Worm (Caenorhabditis elegans) whole organism, L1 larva: ENCODE results near the gene clec-70.

ENCODE experiments used
- C04F5.9 ChIP-seq: sonication (generic microtip); optimal IDR thresholded peaks from 2 replicates; lab custom pipeline; 2016; ENCODE audit warnings: missing genetic modification characterization, missing compliant biosample characterization
- C16A3.4 ChIP-seq: fragments of 150-350 bp; optimal IDR thresholded peaks from 2 replicates; lab custom pipeline; 2014; ENCODE audit warnings: missing biosample characterization, missing genetic modification characterization
- F16B12.6 ChIP-seq: fragments of 150-350 bp; optimal IDR thresholded peaks from 2 replicates; lab custom pipeline; 2014; ENCODE audit warnings: missing biosample characterization, missing genetic modification characterization
- Y116A8C.19 ChIP-seq: sonication (generic microtip); optimal IDR thresholded peaks from 2 replicates; lab custom pipeline; 2016; ENCODE audit warnings: missing compliant biosample characterization, missing genetic modification characterization, borderline replicate concordance
- aha-1 ChIP-seq: fragments of 150-350 bp; optimal IDR thresholded peaks from 2 replicates; lab custom pipeline; 2014; ENCODE audit warnings: missing biosample characterization, missing genetic modification characterization
- alr-1 ChIP-seq: fragments of 200-800 bp; sonication (Bioruptor generic); optimal IDR thresholded peaks from 2 replicates; lab custom pipeline; 2018; ENCODE audit warnings: borderline replicate concordance, mild to moderate bottlenecking, missing genetic modification characterization, missing compliant biosample characterization
- ama-1 ChIP-seq: fragments of 150-350 bp; optimal IDR thresholded peaks from 2 replicates; lab custom pipeline; 2014
- dsc-1 ChIP-seq: sonication (generic microtip); optimal IDR thresholded peaks from 2 replicates; lab custom pipeline; 2016; ENCODE audit warnings: mild to moderate bottlenecking, missing genetic modification characterization, missing compliant biosample characterization
- efl-1 ChIP-seq, 4 experiments: fragments of 150-350 bp; optimal IDR thresholded peaks in 3 of 4; peaks in 1 of 4; 1 replicate in 1 of 4; 2 replicates in 3 of 4; lab custom pipeline; 2014; ENCODE audit warnings: missing biosample characterization in 2 of 4, missing genetic modification characterization in 2 of 4, missing genetic modification reagents in 2 of 4
- efl-3 ChIP-seq: fragments of 200-800 bp; sonication (Bioruptor generic); optimal IDR thresholded peaks from 2 replicates; lab custom pipeline; 2018; ENCODE audit warnings: mild to moderate bottlenecking, missing genetic modification characterization, missing compliant biosample characterization
- egl-27 ChIP-seq, 2 experiments: fragments of 150-350 bp in 1 of 2; sonication (generic microtip); optimal IDR thresholded peaks; 3 replicates each; lab custom pipeline; 2017 to 2018; ENCODE audit warnings: missing biosample characterization in 2 of 2, missing genetic modification characterization in 2 of 2, missing genetic modification reagents in 2 of 2
- fkh-4 ChIP-seq: sonication (generic microtip); optimal IDR thresholded peaks from 2 replicates; lab custom pipeline; 2016; ENCODE audit warnings: missing compliant biosample characterization, missing genetic modification characterization, borderline replicate concordance
- fos-1 ChIP-seq: fragments of 150-350 bp; optimal IDR thresholded peaks from 2 replicates; lab custom pipeline; 2014; ENCODE audit warnings: missing biosample characterization, missing genetic modification characterization
- grh-1 ChIP-seq: fragments of 200-800 bp; sonication (Bioruptor generic); IDR thresholded peaks from 2 replicates; pipeline ENCODE4 v1.3.6; 2022; ENCODE audit warnings: missing genetic modification reagents, missing genetic modification characterization, missing compliant biosample characterization
- hpl-2 ChIP-seq: fragments of 150-350 bp; optimal IDR thresholded peaks from 2 replicates; lab custom pipeline; 2014; ENCODE audit warnings: missing biosample characterization, missing genetic modification reagents, missing genetic modification characterization
- lin-14 ChIP-seq: fragments of 200-800 bp; sonication (Bioruptor generic); optimal IDR thresholded peaks from 2 replicates; lab custom pipeline; 2018; ENCODE audit warnings: mild to moderate bottlenecking, missing genetic modification characterization, moderate library complexity, missing compliant biosample characterization
- lin-15B ChIP-seq: fragments of 150-350 bp; sonication (generic microtip); optimal IDR thresholded peaks from 3 replicates; lab custom pipeline; 2014; ENCODE audit warnings: missing biosample characterization, missing genetic modification characterization
- lin-39 ChIP-seq: fragments of 150-350 bp; optimal IDR thresholded peaks from 2 replicates; lab custom pipeline; 2014; ENCODE audit warnings: missing biosample characterization, missing genetic modification reagents, missing genetic modification characterization
- mdl-1 ChIP-seq, 2 experiments: fragments of 150-350 bp; optimal IDR thresholded peaks; 2 replicates each; lab custom pipeline; 2014 to 2017; ENCODE audit warnings: missing biosample characterization in 2 of 2, missing genetic modification characterization in 2 of 2, inconsistent platforms in 1 of 2
- nhr-19 ChIP-seq: fragments of 200-800 bp; sonication (Bioruptor generic); conservative IDR thresholded peaks from 2 replicates; pipeline ENCODE4 v1.3.6; 2022; ENCODE audit warnings: missing genetic modification characterization, missing compliant biosample characterization
- nhr-237 ChIP-seq: fragments of 150-350 bp; optimal IDR thresholded peaks from 2 replicates; lab custom pipeline; 2014; ENCODE audit warnings: missing biosample characterization, missing genetic modification characterization
- nhr-76 ChIP-seq: sonication (generic microtip); optimal IDR thresholded peaks from 2 replicates; lab custom pipeline; 2017; ENCODE audit warnings: missing biosample characterization, missing genetic modification characterization
- nhr-77 ChIP-seq: fragments of 150-350 bp; optimal IDR thresholded peaks from 2 replicates; lab custom pipeline; 2014; ENCODE audit warnings: missing biosample characterization, missing genetic modification characterization
- nhr-84 ChIP-seq: sonication (generic microtip); optimal IDR thresholded peaks from 2 replicates; lab custom pipeline; 2017; ENCODE audit warnings: missing biosample characterization, missing genetic modification characterization
- nhr-85 ChIP-seq: sonication (generic microtip); peaks from one replicate; lab custom pipeline; 2016; ENCODE audit warnings: missing genetic modification characterization, inconsistent platforms, missing compliant biosample characterization
- pag-3 ChIP-seq: sonication (generic microtip); optimal IDR thresholded peaks from 2 replicates; lab custom pipeline; 2017; ENCODE audit warnings: missing genetic modification characterization, mild to moderate bottlenecking, missing compliant biosample characterization, antibody characterized with exemption, borderline replicate concordance; ENCODE audit not compliant: insufficient read depth
- rnt-1 ChIP-seq: sonication (generic microtip); optimal IDR thresholded peaks from 2 replicates; lab custom pipeline; 2016; ENCODE audit warnings: mild to moderate bottlenecking, missing genetic modification characterization, moderate library complexity, missing compliant biosample characterization
- skn-1 ChIP-seq: fragments of 150-350 bp; optimal IDR thresholded peaks from 2 replicates; lab custom pipeline; 2014; ENCODE audit warnings: missing biosample characterization, missing genetic modification characterization
- snpc-4 ChIP-seq: fragments of 150-350 bp; optimal IDR thresholded peaks from 2 replicates; lab custom pipeline; 2014; ENCODE audit warnings: missing biosample characterization, missing genetic modification characterization
- snu-23 ChIP-seq: sonication (generic microtip); optimal IDR thresholded peaks from 2 replicates; lab custom pipeline; 2016; ENCODE audit warnings: missing genetic modification characterization, missing compliant biosample characterization
- sptf-1 ChIP-seq: fragments of 150-350 bp; optimal IDR thresholded peaks from 2 replicates; lab custom pipeline; 2014; ENCODE audit warnings: missing biosample characterization, missing genetic modification characterization
- sup-37 ChIP-seq: fragments of 200-800 bp; sonication (Bioruptor generic); optimal IDR thresholded peaks from 2 replicates; lab custom pipeline; 2018; ENCODE audit warnings: mild to moderate bottlenecking, missing genetic modification characterization, missing compliant biosample characterization
- tlp-1 ChIP-seq: fragments of 150-350 bp; optimal IDR thresholded peaks from 2 replicates; lab custom pipeline; 2014; ENCODE audit warnings: missing biosample characterization, missing genetic modification characterization
- unc-86 ChIP-seq: sonication (generic microtip); optimal IDR thresholded peaks from 2 replicates; lab custom pipeline; 2016; ENCODE audit warnings: missing genetic modification characterization, missing compliant biosample characterization
- vab-15 ChIP-seq: sonication (generic microtip); optimal IDR thresholded peaks from 2 replicates; lab custom pipeline; 2017; ENCODE audit warnings: missing genotype, mild to moderate bottlenecking, missing genetic modification characterization, missing compliant biosample characterization
- xbp-1 ChIP-seq: sonication (generic microtip); optimal IDR thresholded peaks from 2 replicates; lab custom pipeline; 2016; ENCODE audit warnings: missing genetic modification characterization, missing compliant biosample characterization
- zag-1 ChIP-seq: fragments of 150-350 bp; optimal IDR thresholded peaks from 2 replicates; lab custom pipeline; 2014; ENCODE audit warnings: missing biosample characterization, missing genetic modification characterization
- ztf-4 ChIP-seq: fragments of 150-350 bp; optimal IDR thresholded peaks from 2 replicates; lab custom pipeline; 2014; ENCODE audit warnings: missing biosample characterization, missing genetic modification characterization

Gene clec-70

ce11 chrIV:3977965-3978523 is 45.5 kb downstream of the clec-70 start, which contains the start of gene srh-220:
Gene srh-220 (minus strand): TSS chrIV:3978015.
- no peak for TF ChIP-seq nhr-19 (GFP tag; lab: Robert Waterston, UW)
- no peak for TF ChIP-seq ama-1 (lab: Kevin White, UChicago)
- no peak for TF ChIP-seq efl-3 (GFP tag; lab: Kevin White, UChicago)
- no peak for TF ChIP-seq nhr-237 (tag; lab: Kevin White, UChicago)
- TF ChIP-seq vab-15 (tag; lab: Kevin White, UChicago), result no peak
- TF ChIP-seq F16B12.6 (tag; lab: Kevin White, UChicago), result no peak
- no peak for TF ChIP-seq dsc-1
- TF ChIP-seq skn-1 (tag; lab: Kevin White, UChicago), result no peak
- no peak for TF ChIP-seq nhr-76 (tag; lab: Kevin White, UChicago)
- TF ChIP-seq nhr-77 (tag; lab: Kevin White, UChicago), result no peak
- TF ChIP-seq xbp-1 (tag; lab: Kevin White, UChicago), result no peak
- TF ChIP-seq hpl-2, result no peak
- no peak for TF ChIP-seq Y116A8C.19 (tag; lab: Kevin White, UChicago)
- no peak for TF ChIP-seq snpc-4 (tag; lab: Kevin White, UChicago)
- TF ChIP-seq, all 84 proteins: peak for 0

DNA sequence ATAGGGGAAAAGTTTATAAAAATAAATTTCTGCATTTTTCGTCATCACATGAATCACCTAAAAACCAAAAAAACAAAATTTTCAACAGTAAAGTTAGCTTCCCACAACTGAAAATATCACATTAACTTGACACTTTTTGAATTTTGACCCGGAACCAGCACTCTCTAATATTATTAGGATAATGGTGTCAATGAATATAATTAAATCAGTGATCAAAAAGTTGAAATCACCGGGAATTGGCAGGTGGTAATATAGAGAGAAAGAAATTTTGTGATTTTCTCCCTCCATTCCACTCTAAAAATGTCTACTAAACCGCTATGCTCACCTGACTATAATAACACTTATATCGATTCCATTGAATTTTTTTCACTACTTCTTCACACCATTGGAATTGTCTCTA is 47.0 kb downstream of the clec-70 start, which contains the start of gene srh-222:
TSS of gene srh-222 (plus strand) at position 301 of the 400 bp plus-strand sequence.
- TF ChIP-seq egl-27 (tag; optimal IDR thresholded peaks at IDR 0.05; lab: Kevin White, UChicago) (no peak), unc-86 (no peak), C04F5.9 (no peak), lin-14 (GFP tag; lab: Kevin White, UChicago) (no peak), nhr-77 (tag; lab: Kevin White, UChicago) (no peak), hpl-2 (no peak), nhr-84 (tag; lab: Kevin White, UChicago) (no peak), efl-1 (optimal IDR thresholded peaks at IDR 0.05; lab: Kevin White, UChicago) (no peak), efl-1 (GFP tag; optimal IDR thresholded peaks at IDR 0.05 in 1 of 2; lab: Kevin White, UChicago) (no peak), ama-1 (lab: Kevin White, UChicago) (no peak), nhr-85 (tag; lab: Kevin White, UChicago) (no peak), ztf-4 (tag; lab: Kevin White, UChicago) (no peak), C16A3.4 (tag; lab: Kevin White, UChicago) (no peak)
- TF ChIP-seq, all 84 proteins: peak for 0

DNA sequence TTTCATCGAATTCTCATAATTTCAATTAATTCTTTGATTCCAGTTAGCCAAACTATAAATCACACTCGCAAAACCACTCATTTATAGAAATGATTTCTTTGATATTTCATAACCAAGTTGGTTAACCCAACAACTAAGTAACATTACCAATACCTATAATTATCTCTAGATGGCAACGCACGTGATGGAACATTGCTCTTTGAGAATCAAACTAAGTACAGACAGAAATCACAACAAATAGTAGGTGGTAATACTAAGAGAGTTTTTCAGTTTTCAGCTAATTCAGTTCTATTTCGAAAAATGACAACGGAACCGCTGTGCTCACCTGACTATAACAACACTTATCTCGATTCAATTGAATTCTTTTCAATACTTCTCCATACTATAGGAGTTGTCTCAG is 49.1 kb downstream of the clec-70 start, which contains the start of gene srh-223:
TSS of gene srh-223 (plus strand) at position 301 of the 400 bp plus-strand sequence.
- TF ChIP-seq lin-15B (tag; lab: Kevin White, UChicago), result no peak
- no peak for TF ChIP-seq pag-3 (tag; lab: Kevin White, UChicago)
- TF ChIP-seq xbp-1 (tag; lab: Kevin White, UChicago), result no peak
- no peak for TF ChIP-seq grh-1 (GFP tag; lab: Robert Waterston, UW)
- TF ChIP-seq sptf-1 (tag; lab: Kevin White, UChicago), result no peak
- TF ChIP-seq nhr-85 (tag; lab: Kevin White, UChicago), result no peak
- no peak for TF ChIP-seq aha-1 (tag; lab: Kevin White, UChicago)
- TF ChIP-seq fkh-4 (tag; lab: Kevin White, UChicago), result no peak
- TF ChIP-seq fos-1 (tag; lab: Kevin White, UChicago), result no peak
- no peak for TF ChIP-seq egl-27 (tag; optimal IDR thresholded peaks at IDR 0.05; lab: Kevin White, UChicago)
- no peak for TF ChIP-seq snu-23
- no peak for TF ChIP-seq tlp-1 (tag; lab: Kevin White, UChicago)
- TF ChIP-seq rnt-1 (tag; lab: Kevin White, UChicago), result no peak
- no peak for TF ChIP-seq lin-39 (tag; lab: Kevin White, UChicago)
- TF ChIP-seq sup-37 (GFP tag; lab: Kevin White, UChicago), result no peak
- TF ChIP-seq mdl-1 (tag; optimal IDR thresholded peaks at IDR 0.05; lab: Kevin White, UChicago), result no peak
- TF ChIP-seq zag-1, result no peak
- no peak for TF ChIP-seq alr-1 (tag; lab: Kevin White, UChicago)
- TF ChIP-seq C16A3.4 (tag; lab: Kevin White, UChicago), result no peak
- TF ChIP-seq, all 84 proteins: peak for 0
